Worm (Caenorhabditis elegans): Measurements from ENCODE around the gene msp-49.

msp-49 gene

ce11 chrII:5201922-5202562, 7.9 kb downstream of the msp-49 start:
- TF ChIP-seq ztf-23 (GFP tag; IDR thresholded peaks at IDR 0.05) (no peak), T22C8.4 (GFP tag; IDR thresholded peaks at IDR 0.05) (no peak), klf-2 (GFP tag; conservative IDR thresholded peaks at IDR 0.05) (no peak), ref-1 (GFP tag; conservative IDR thresholded peaks at IDR 0.05) (no peak), ztf-29 (GFP tag; IDR thresholded peaks at IDR 0.05) (no peak), flt-1 (GFP tag; IDR thresholded peaks at IDR 0.05) (no peak), cog-1 (tag; optimal IDR thresholded peaks at IDR 0.05) (no peak), tab-1 (GFP tag; IDR thresholded peaks at IDR 0.05) (no peak), med-1 (GFP tag; optimal IDR thresholded peaks at IDR 0.05; ENCODE audit: insufficient read depth) (no peak)

- TF ChIP-seq ref-1 (GFP tag; conservative IDR thresholded peaks at IDR 0.05) (no peak), tab-1 (GFP tag; IDR thresholded peaks at IDR 0.05) (no peak), klf-2 (GFP tag; conservative IDR thresholded peaks at IDR 0.05) (no peak), med-1 (GFP tag; optimal IDR thresholded peaks at IDR 0.05; ENCODE audit: insufficient read depth) (no peak), T22C8.4 (GFP tag; IDR thresholded peaks at IDR 0.05) (no peak), flt-1 (GFP tag; IDR thresholded peaks at IDR 0.05) (no peak), ztf-29 (GFP tag; IDR thresholded peaks at IDR 0.05) (no peak), cog-1 (tag; optimal IDR thresholded peaks at IDR 0.05) (no peak), ztf-23 (GFP tag; IDR thresholded peaks at IDR 0.05) (no peak)
Measured at ce11 chrII:5202930-5203329, 8.8 kb downstream of the msp-49 start, which contains the start of gene ampd-1. Gene ampd-1 (plus strand): TSS chrII:5203322.

- no peak for TF ChIP-seq cog-1 (tag; optimal IDR thresholded peaks at IDR 0.05)
- no peak for TF ChIP-seq med-1 (GFP tag; optimal IDR thresholded peaks at IDR 0.05; ENCODE audit: insufficient read depth)
- no peak for TF ChIP-seq klf-2 (GFP tag; conservative IDR thresholded peaks at IDR 0.05)
- no peak for TF ChIP-seq flt-1 (GFP tag; IDR thresholded peaks at IDR 0.05)
- no peak for TF ChIP-seq T22C8.4 (GFP tag; IDR thresholded peaks at IDR 0.05)
- no peak for TF ChIP-seq ztf-29 (GFP tag; IDR thresholded peaks at IDR 0.05)
- no peak for TF ChIP-seq tab-1 (GFP tag; IDR thresholded peaks at IDR 0.05)
Measured at ce11 chrII:5205286-5205685, 11.1 kb downstream of the msp-49 start.

- TF ChIP-seq tab-1 (GFP tag; IDR thresholded peaks at IDR 0.05) (no peak), T22C8.4 (GFP tag; IDR thresholded peaks at IDR 0.05) (no peak), ztf-29 (GFP tag; IDR thresholded peaks at IDR 0.05) (no peak), ztf-23 (GFP tag; IDR thresholded peaks at IDR 0.05) (no peak), med-1 (GFP tag; optimal IDR thresholded peaks at IDR 0.05; ENCODE audit: insufficient read depth) (no peak), klf-2 (GFP tag; conservative IDR thresholded peaks at IDR 0.05) (no peak), flt-1 (GFP tag; IDR thresholded peaks at IDR 0.05) (no peak), ref-1 (GFP tag; conservative IDR thresholded peaks at IDR 0.05) (no peak), cog-1 (tag; optimal IDR thresholded peaks at IDR 0.05) (no peak)
Measured at ce11 chrII:5209122-5209521, 15.0 kb downstream of the msp-49 start.

ce11 chrII:5210830-5211229, 16.7 kb downstream of the msp-49 start, which contains the start of gene C34F11.8:
Gene C34F11.8 (minus strand): TSS chrII:5210964.
- TF ChIP-seq flt-1 (GFP tag; IDR thresholded peaks at IDR 0.05), result no peak
- no peak for TF ChIP-seq klf-2 (GFP tag; conservative IDR thresholded peaks at IDR 0.05)
- TF ChIP-seq ztf-23 (GFP tag; IDR thresholded peaks at IDR 0.05), result no peak
- TF ChIP-seq tab-1 (GFP tag; IDR thresholded peaks at IDR 0.05), result no peak
- no peak for TF ChIP-seq ref-1 (GFP tag; conservative IDR thresholded peaks at IDR 0.05)
- no peak for TF ChIP-seq med-1 (GFP tag; optimal IDR thresholded peaks at IDR 0.05; ENCODE audit: insufficient read depth)
- TF ChIP-seq cog-1 (tag; optimal IDR thresholded peaks at IDR 0.05), result no peak
- no peak for TF ChIP-seq ztf-29 (GFP tag; IDR thresholded peaks at IDR 0.05)
- TF ChIP-seq T22C8.4 (GFP tag; IDR thresholded peaks at IDR 0.05), result no peak

- TF ChIP-seq T22C8.4 (GFP tag; IDR thresholded peaks at IDR 0.05) (no peak), flt-1 (GFP tag; IDR thresholded peaks at IDR 0.05) (no peak), ref-1 (GFP tag; conservative IDR thresholded peaks at IDR 0.05) (no peak), klf-2 (GFP tag; conservative IDR thresholded peaks at IDR 0.05) (no peak), ztf-23 (GFP tag; IDR thresholded peaks at IDR 0.05) (no peak), ztf-29 (GFP tag; IDR thresholded peaks at IDR 0.05) (no peak), med-1 (GFP tag; optimal IDR thresholded peaks at IDR 0.05; ENCODE audit: insufficient read depth) (no peak), tab-1 (GFP tag; IDR thresholded peaks at IDR 0.05) (no peak), cog-1 (tag; optimal IDR thresholded peaks at IDR 0.05) (no peak)
Measured at ce11 chrII:5211970-5212369, 17.8 kb downstream of the msp-49 start, which contains the start of gene C34F11.2. Gene C34F11.2 (plus strand): TSS chrII:5212270.

ce11 chrII:5212675-5213074, 18.5 kb downstream of the msp-49 start, which contains the start of gene C34F11.1:
Gene C34F11.1 (plus strand): TSS chrII:5212975.
- TF ChIP-seq ref-1 (GFP tag; conservative IDR thresholded peaks at IDR 0.05) (no peak), T22C8.4 (GFP tag; IDR thresholded peaks at IDR 0.05) (no peak), med-1 (GFP tag; optimal IDR thresholded peaks at IDR 0.05; ENCODE audit: insufficient read depth) (no peak), cog-1 (tag; optimal IDR thresholded peaks at IDR 0.05) (no peak), flt-1 (GFP tag; IDR thresholded peaks at IDR 0.05) (no peak), ztf-23 (GFP tag; IDR thresholded peaks at IDR 0.05) (no peak), ztf-29 (GFP tag; IDR thresholded peaks at IDR 0.05) (no peak), tab-1 (GFP tag; IDR thresholded peaks at IDR 0.05) (no peak), klf-2 (GFP tag; conservative IDR thresholded peaks at IDR 0.05) (no peak)

- no peak for TF ChIP-seq ref-1 (GFP tag; conservative IDR thresholded peaks at IDR 0.05)
- TF ChIP-seq T22C8.4 (GFP tag; IDR thresholded peaks at IDR 0.05), result no peak
- no peak for TF ChIP-seq ztf-23 (GFP tag; IDR thresholded peaks at IDR 0.05)
- no peak for TF ChIP-seq cog-1 (tag; optimal IDR thresholded peaks at IDR 0.05)
- TF ChIP-seq flt-1 (GFP tag; IDR thresholded peaks at IDR 0.05), result no peak
- TF ChIP-seq ztf-29 (GFP tag; IDR thresholded peaks at IDR 0.05), result no peak
- TF ChIP-seq klf-2 (GFP tag; conservative IDR thresholded peaks at IDR 0.05), result no peak
- TF ChIP-seq tab-1 (GFP tag; IDR thresholded peaks at IDR 0.05), result no peak
- no peak for TF ChIP-seq med-1 (GFP tag; optimal IDR thresholded peaks at IDR 0.05; ENCODE audit: insufficient read depth)
Measured at ce11 chrII:5218349-5218748, 24.2 kb downstream of the msp-49 start.

ce11 chrII:5220648-5221047, 26.5 kb downstream of the msp-49 start:
- TF ChIP-seq ztf-23 (GFP tag; IDR thresholded peaks at IDR 0.05), result no peak

- TF ChIP-seq ztf-29 (GFP tag; IDR thresholded peaks at IDR 0.05) (no peak), T22C8.4 (GFP tag; IDR thresholded peaks at IDR 0.05) (no peak), cog-1 (tag; optimal IDR thresholded peaks at IDR 0.05) (no peak), med-1 (GFP tag; optimal IDR thresholded peaks at IDR 0.05; ENCODE audit: insufficient read depth) (no peak)
Measured at ce11 chrII:5222830-5223229, 28.7 kb downstream of the msp-49 start.
